Worm (Caenorhabditis elegans): ENCODE data around the gene lam-1.

The lam-1 gene

DNA sequence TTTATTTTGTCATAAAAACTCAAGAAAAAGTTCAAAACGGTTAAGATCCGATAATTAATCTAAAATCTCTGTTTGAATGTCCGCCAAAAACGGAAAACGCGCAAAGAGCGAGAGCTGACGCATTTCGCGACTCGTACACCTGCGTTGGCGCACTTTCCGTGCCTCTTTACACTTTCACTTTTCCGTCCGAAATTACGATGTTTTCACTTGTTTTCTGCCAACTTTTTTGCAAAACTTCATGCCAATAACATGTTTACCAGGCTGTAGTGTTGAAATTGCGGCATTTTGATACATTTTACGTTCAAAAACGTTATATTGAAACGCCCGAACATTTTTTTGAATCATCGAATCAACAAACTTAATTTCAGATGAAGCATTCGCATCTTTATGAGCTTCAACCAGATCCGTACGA is 10.6 kb downstream of the lam-1 start, which contains the start of gene W03F8.4 (continued):
- TF ChIP-seq ceh-24 (tag; optimal IDR thresholded peaks at IDR 0.05) = no peak
- no peak for TF ChIP-seq pha-4 (tag; optimal IDR thresholded peaks at IDR 0.05)
- peak; percentile 33 for TF ChIP-seq ttx-3 (tag; optimal IDR thresholded peaks at IDR 0.05)
- TF ChIP-seq ets-4 (tag; optimal IDR thresholded peaks at IDR 0.05) = no peak
- no peak for TF ChIP-seq ceh-6 (GFP tag; optimal IDR thresholded peaks at IDR 0.05)
- TF ChIP-seq unc-55 (GFP tag; optimal IDR thresholded peaks at IDR 0.05) = no peak
- TF ChIP-seq dmd-4 (tag; optimal IDR thresholded peaks at IDR 0.05; ENCODE audit: borderline replicate concordance) = no peak
- TF ChIP-seq che-1 (tag; optimal IDR thresholded peaks at IDR 0.05) = peak; percentile 37
- no peak for TF ChIP-seq ztf-16 (tag; optimal IDR thresholded peaks at IDR 0.05)
- TF ChIP-seq lim-6 (tag; optimal IDR thresholded peaks at IDR 0.05) = no peak
- no peak for TF ChIP-seq gmeb-2 (tag; optimal IDR thresholded peaks at IDR 0.05)
- TF ChIP-seq ceh-19 (GFP tag; optimal IDR thresholded peaks at IDR 0.05) = no peak
- TF ChIP-seq ceh-45 (GFP tag; IDR thresholded peaks at IDR 0.05) = 0 out of 2 replicates have a peak, but pooled peaks have one; percentile 57
- TF ChIP-seq odd-2 (tag; optimal IDR thresholded peaks at IDR 0.05) = no peak
- no peak for TF ChIP-seq dve-1 (tag; optimal IDR thresholded peaks at IDR 0.05)

ce11 chrIV:5186480-5187205 is 13.5 kb downstream of the lam-1 start, which contains the start of the genes W03F8.6 and mtrf-1L:
Gene W03F8.6 (minus strand): TSS chrIV:5186580.
Gene mtrf-1L (plus strand): TSS chrIV:5187155.
- TF ChIP-seq C08G9.2 (tag; optimal IDR thresholded peaks at IDR 0.05) (no peak), C38D4.7 (GFP tag; optimal IDR thresholded peaks at IDR 0.05) (no peak), fkh-10 (GFP tag; optimal IDR thresholded peaks at IDR 0.05) (no peak), F13H6.1 (tag; optimal IDR thresholded peaks at IDR 0.05) (no peak), ttx-3 (tag; optimal IDR thresholded peaks at IDR 0.05) (no peak), sox-4 (tag; optimal IDR thresholded peaks at IDR 0.05) (no peak), che-1 (tag; optimal IDR thresholded peaks at IDR 0.05) (no peak), lin-11 (tag; optimal IDR thresholded peaks at IDR 0.05) (no peak), fkh-6 (tag; optimal IDR thresholded peaks at IDR 0.05) (no peak), hlh-30 (tag; optimal IDR thresholded peaks at IDR 0.05; ENCODE audit: insufficient read depth) (no peak), pat-9 (tag; optimal IDR thresholded peaks at IDR 0.05) (no peak), npax-4 (tag; optimal IDR thresholded peaks at IDR 0.05) (no peak), hlh-15 (tag; optimal IDR thresholded peaks at IDR 0.05) (no peak), rnt-1 (tag; optimal IDR thresholded peaks at IDR 0.05) (no peak), unc-86 (tag; optimal IDR thresholded peaks at IDR 0.05) (no peak), elt-2 (tag; optimal IDR thresholded peaks at IDR 0.05) (no peak), unc-3 (GFP tag; conservative IDR thresholded peaks at IDR 0.05) (no peak), unc-3 (tag; optimal IDR thresholded peaks at IDR 0.05) (no peak), dmd-4 (tag; optimal IDR thresholded peaks at IDR 0.05; ENCODE audit: borderline replicate concordance) (no peak)

- TF ChIP-seq C08G9.2 (tag; optimal IDR thresholded peaks at IDR 0.05) (peak; percentile 20), npax-4 (tag; optimal IDR thresholded peaks at IDR 0.05) (no peak), pha-4 (tag; optimal IDR thresholded peaks at IDR 0.05) (no peak), C38D4.7 (GFP tag; optimal IDR thresholded peaks at IDR 0.05) (no peak), ets-4 (tag; optimal IDR thresholded peaks at IDR 0.05) (no peak), unc-42 (tag; optimal IDR thresholded peaks at IDR 0.05) (no peak), dve-1 (tag; optimal IDR thresholded peaks at IDR 0.05) (no peak), hlh-30 (tag; optimal IDR thresholded peaks at IDR 0.05; ENCODE audit: insufficient read depth) (no peak)
Measured at ce11 chrIV:5188051-5188450, 14.9 kb downstream of the lam-1 start.

ce11 chrIV:5195531-5195930 is 22.4 kb downstream of the lam-1 start, which contains the start of gene gpa-18:
Gene gpa-18 (minus strand): TSS chrIV:5195631.
- no peak for TF ChIP-seq nhr-11 (tag; optimal IDR thresholded peaks at IDR 0.05)
- no peak for TF ChIP-seq unc-86 (tag; optimal IDR thresholded peaks at IDR 0.05)
- TF ChIP-seq mec-3 (tag; optimal IDR thresholded peaks at IDR 0.05; ENCODE audit: borderline replicate concordance) = no peak
- no peak for TF ChIP-seq ceh-48 (tag; optimal IDR thresholded peaks at IDR 0.05)
- no peak for TF ChIP-seq ceh-31 (tag; optimal IDR thresholded peaks at IDR 0.05)
- no peak for TF ChIP-seq fkh-6 (tag; optimal IDR thresholded peaks at IDR 0.05)
- TF ChIP-seq ttx-3 (tag; optimal IDR thresholded peaks at IDR 0.05) = no peak
- no peak for TF ChIP-seq che-1 (tag; optimal IDR thresholded peaks at IDR 0.05)
- TF ChIP-seq ceh-22 (tag; optimal IDR thresholded peaks at IDR 0.05) = no peak
- no peak for TF ChIP-seq sox-4 (tag; optimal IDR thresholded peaks at IDR 0.05)
- no peak for TF ChIP-seq ceh-24 (tag; optimal IDR thresholded peaks at IDR 0.05)
- TF ChIP-seq Y22D7AL.16 (tag; optimal IDR thresholded peaks at IDR 0.05) = no peak
- no peak for TF ChIP-seq pax-1 (tag; optimal IDR thresholded peaks at IDR 0.05)

Data from whole organism, late embryonic.